Fruit fly (Drosophila melanogaster): ENCODE data around the gene spoon.
A peak's percentile ranks its signal among the peaks of the same experiment; 100 is the strongest.

The spoon gene

dm6 chrX:5421407-5422250, 962 bp upstream of the spoon start, which contains the start of gene Usp16-45:
TSS of gene Usp16-45 (plus strand) at chrX:5421533.
- TF ChIP-seq fkh (GFP tag; optimal IDR thresholded peaks at IDR 0.05) (no peak), Gug (GFP tag; IDR thresholded peaks at IDR 0.05) (no peak), eg (GFP tag; IDR thresholded peaks at IDR 0.05) (no peak), ss (GFP tag; optimal IDR thresholded peaks at IDR 0.05) (peak; percentile 4 to 20), Hr4 (GFP tag; optimal IDR thresholded peaks at IDR 0.05) (no peak), Eip78C (GFP tag) (peak; percentile 19), CG6808 (GFP tag; optimal IDR thresholded peaks at IDR 0.05) (peak; percentile 20)

dm6 chrX:5419905-5420567, 631 bp downstream of the spoon start:
- TF ChIP-seq Sox14 (GFP tag; optimal IDR thresholded peaks at IDR 0.05) = peak; percentile 1
- TF ChIP-seq Sox102F (GFP tag; optimal IDR thresholded peaks at IDR 0.05) = no peak
- TF ChIP-seq lz (GFP tag; optimal IDR thresholded peaks at IDR 0.05) = no peak
- TF ChIP-seq CG32006 (GFP tag; optimal IDR thresholded peaks at IDR 0.05) = no peak
- no peak for TF ChIP-seq Hr4 (GFP tag; optimal IDR thresholded peaks at IDR 0.05)
- no peak for TF ChIP-seq Lpt (GFP tag; optimal IDR thresholded peaks at IDR 0.05)
- no peak for TF ChIP-seq CG31627 (GFP tag; optimal IDR thresholded peaks at IDR 0.05)
- no peak for TF ChIP-seq OdsH (GFP tag; optimal IDR thresholded peaks at IDR 0.05)
- TF ChIP-seq CG7368 (GFP tag; optimal IDR thresholded peaks at IDR 0.05) = no peak
- TF ChIP-seq CG6276 (GFP tag; optimal IDR thresholded peaks at IDR 0.05) = no peak
- no peak for TF ChIP-seq CG10669 (GFP tag; optimal IDR thresholded peaks at IDR 0.05)
- TF ChIP-seq vri (GFP tag; optimal IDR thresholded peaks at IDR 0.05) = peak; percentile 69
- TF ChIP-seq CG6792 (GFP tag; optimal IDR thresholded peaks at IDR 0.05) = no peak
- TF ChIP-seq Smox (GFP tag; optimal IDR thresholded peaks at IDR 0.05) = no peak
- no peak for TF ChIP-seq fd85E (GFP tag; optimal IDR thresholded peaks at IDR 0.05)

dm6 chrX:5419045-5419901, 1.4 kb downstream of the spoon start:
- TF ChIP-seq lz (GFP tag; optimal IDR thresholded peaks at IDR 0.05) (peak; percentile 37), CG3032 (tag; optimal IDR thresholded peaks at IDR 0.05) (no peak), CG6808 (GFP tag; optimal IDR thresholded peaks at IDR 0.05) (no peak), CG6276 (GFP tag; optimal IDR thresholded peaks at IDR 0.05) (peak; percentile 52), Met (GFP tag; optimal IDR thresholded peaks at IDR 0.05) (peak; percentile 31), esn (GFP tag; optimal IDR thresholded peaks at IDR 0.05) (peak; percentile 36), vri (GFP tag; optimal IDR thresholded peaks at IDR 0.05) (no peak), acj6 (GFP tag; optimal IDR thresholded peaks at IDR 0.05) (peak; percentile 30), Smox (GFP tag; optimal IDR thresholded peaks at IDR 0.05) (no peak), CG10669 (GFP tag; optimal IDR thresholded peaks at IDR 0.05) (peak; percentile 2), topi (GFP tag; optimal IDR thresholded peaks at IDR 0.05) (peak; percentile 29), CG7368 (GFP tag; optimal IDR thresholded peaks at IDR 0.05) (no peak), Hr39 (GFP tag; optimal IDR thresholded peaks at IDR 0.05) (peak; percentile 46), net (GFP tag; optimal IDR thresholded peaks at IDR 0.05) (peak; percentile 9), CG32006 (GFP tag; optimal IDR thresholded peaks at IDR 0.05) (peak; percentile 76), CG6792 (GFP tag; optimal IDR thresholded peaks at IDR 0.05) (peak; percentile 25), svp (GFP tag) (no peak), OdsH (GFP tag; optimal IDR thresholded peaks at IDR 0.05) (peak; percentile 50), CG10631 (GFP tag; optimal IDR thresholded peaks at IDR 0.05) (peak; percentile 34), fd59A (GFP tag; optimal IDR thresholded peaks at IDR 0.05) (peak; percentile 14), CG11902 (GFP tag; optimal IDR thresholded peaks at IDR 0.05) (peak; percentile 17), CG8632 (GFP tag; optimal IDR thresholded peaks at IDR 0.05) (no peak), Ets21C (GFP tag; optimal IDR thresholded peaks at IDR 0.05) (peak; percentile 26), Hr38 (GFP tag; optimal IDR thresholded peaks at IDR 0.05) (no peak), Sox14 (GFP tag; optimal IDR thresholded peaks at IDR 0.05) (peak; percentile 21), salr (GFP tag; optimal IDR thresholded peaks at IDR 0.05) (peak in 1 of 2 experiments; percentile 27), fd85E (GFP tag; optimal IDR thresholded peaks at IDR 0.05) (no peak), Sox102F (GFP tag; optimal IDR thresholded peaks at IDR 0.05) (no peak), CG8119 (GFP tag; IDR thresholded peaks at IDR 0.05) (peak; percentile 66), Ets96B (tag; optimal IDR thresholded peaks at IDR 0.05) (no peak), CG6854 (GFP tag; optimal IDR thresholded peaks at IDR 0.05) (no peak), pdm3 (GFP tag; optimal IDR thresholded peaks at IDR 0.05) (peak; percentile 56), Eip75B (GFP tag; optimal IDR thresholded peaks at IDR 0.05) (peak; percentile 0), CG15336 (GFP tag; IDR thresholded peaks at IDR 0.05) (peak; percentile 64)
